Fruit fly (Drosophila melanogaster) whole organism: ENCODE results near the gene CG5131.
A peak's percentile ranks its signal among the peaks of the same experiment; 100 is the strongest.

Source experiments
- CG8478 ChIP-seq: fragments of >200 bp; optimal IDR thresholded peaks from 2 replicates; lab custom pipeline; 2018; ENCODE audit warnings: inconsistent platforms
- Dll ChIP-seq: fragments of >200 bp; optimal IDR thresholded peaks from 2 replicates; lab custom pipeline; 2017
- EcR ChIP-seq, 2 experiments: fragments of >200 bp; optimal IDR thresholded peaks; 2 replicates each; lab custom pipeline; 2017; ENCODE audit warnings: missing biosample characterization in 2 of 2, missing genetic modification characterization in 2 of 2, missing genetic modification reagents in 2 of 2
- pan ChIP-seq: fragments of >200 bp; optimal IDR thresholded peaks from 2 replicates; lab custom pipeline; 2017
- psq ChIP-seq: fragments of >200 bp; optimal IDR thresholded peaks from 2 replicates; lab custom pipeline; 2017
- usp ChIP-seq: fragments of >200 bp; optimal IDR thresholded peaks from 2 replicates; lab custom pipeline; 2017; ENCODE audit warnings: missing biosample characterization, missing genetic modification characterization, mixed read lengths

CG5131 gene

dm6 chr2L:17495759-17496158 is 11.5 kb downstream of the CG5131 start:
- TF ChIP-seq CG8478 (lab: Kevin White, UChicago) (no peak), Dll (lab: Kevin White, UChicago) (no peak), usp (GFP tag; lab: Kevin White, UChicago) (no peak), EcR (GFP tag; optimal IDR thresholded peaks at IDR 0.05; lab: Kevin White, UChicago) (no peak), pan (lab: Kevin White, UChicago) (no peak), psq (lab: Kevin White, UChicago) (no peak)

dm6 chr2L:17497108-17497507 is 12.8 kb downstream of the CG5131 start, which contains the start of gene qua:
Gene qua (minus strand): TSS chr2L:17497208.
- TF ChIP-seq usp (GFP tag; lab: Kevin White, UChicago) (no peak), CG8478 (lab: Kevin White, UChicago) (no peak), Dll (lab: Kevin White, UChicago) (no peak), pan (lab: Kevin White, UChicago) (peak; percentile 47), EcR (GFP tag; optimal IDR thresholded peaks at IDR 0.05; lab: Kevin White, UChicago) (no peak), psq (lab: Kevin White, UChicago) (no peak)

- TF ChIP-seq usp (GFP tag; lab: Kevin White, UChicago), result no peak
- no peak for TF ChIP-seq EcR (GFP tag; optimal IDR thresholded peaks at IDR 0.05; lab: Kevin White, UChicago)
- no peak for TF ChIP-seq Dll (lab: Kevin White, UChicago)
- no peak for TF ChIP-seq CG8478 (lab: Kevin White, UChicago)
- no peak for TF ChIP-seq psq (lab: Kevin White, UChicago)
- TF ChIP-seq pan (lab: Kevin White, UChicago), result no peak
Measured at dm6 chr2L:17498721-17499120, 14.4 kb downstream of the CG5131 start, which contains the start of gene CG15142. Gene CG15142 (minus strand): TSS chr2L:17498821.

dm6 chr2L:17500946-17501451 is 16.7 kb downstream of the CG5131 start, which contains the start of the genes mEFTs and Dhc36C:
Gene mEFTs (minus strand): TSS chr2L:17501106.
Gene Dhc36C (plus strand): TSS chr2L:17501401.
- no peak for TF ChIP-seq EcR (GFP tag; optimal IDR thresholded peaks at IDR 0.05; lab: Kevin White, UChicago)
- no peak for TF ChIP-seq Dll (lab: Kevin White, UChicago)
- TF ChIP-seq pan (lab: Kevin White, UChicago), result no peak
- no peak for TF ChIP-seq psq (lab: Kevin White, UChicago)
- no peak for TF ChIP-seq CG8478 (lab: Kevin White, UChicago)
- no peak for TF ChIP-seq usp (GFP tag; lab: Kevin White, UChicago)

- no peak for TF ChIP-seq EcR (GFP tag; optimal IDR thresholded peaks at IDR 0.05; lab: Kevin White, UChicago)
- no peak for TF ChIP-seq usp (GFP tag; lab: Kevin White, UChicago)
- TF ChIP-seq psq (lab: Kevin White, UChicago), result no peak
- no peak for TF ChIP-seq CG8478 (lab: Kevin White, UChicago)
- TF ChIP-seq Dll (lab: Kevin White, UChicago), result no peak
- no peak for TF ChIP-seq pan (lab: Kevin White, UChicago)
Measured at dm6 chr2L:17514090-17514715, 29.9 kb downstream of the CG5131 start.

dm6 chr2L:17524449-17524848 is 40.1 kb downstream of the CG5131 start, which contains the start of gene CG15143:
Gene CG15143 (minus strand): TSS chr2L:17524549.
- TF ChIP-seq EcR (GFP tag; optimal IDR thresholded peaks at IDR 0.05; lab: Kevin White, UChicago), result no peak
- no peak for TF ChIP-seq psq (lab: Kevin White, UChicago)
- no peak for TF ChIP-seq CG8478 (lab: Kevin White, UChicago)
- TF ChIP-seq Dll (lab: Kevin White, UChicago), result no peak
- TF ChIP-seq pan (lab: Kevin White, UChicago), result no peak

dm6 chr2L:17529022-17529421 is 44.7 kb downstream of the CG5131 start, which contains the start of gene CG15144:
Gene CG15144 (minus strand): TSS chr2L:17529122.
- TF ChIP-seq EcR (GFP tag; optimal IDR thresholded peaks at IDR 0.05; lab: Kevin White, UChicago), result no peak
- TF ChIP-seq usp (GFP tag; lab: Kevin White, UChicago), result no peak
- TF ChIP-seq psq (lab: Kevin White, UChicago), result no peak
- TF ChIP-seq CG8478 (lab: Kevin White, UChicago), result no peak
- TF ChIP-seq pan (lab: Kevin White, UChicago), result no peak
- TF ChIP-seq Dll (lab: Kevin White, UChicago), result no peak

- no peak for TF ChIP-seq EcR (GFP tag; optimal IDR thresholded peaks at IDR 0.05; lab: Kevin White, UChicago)
Measured at dm6 chr2L:17532134-17532533, 47.8 kb downstream of the CG5131 start, which contains the start of gene CG15145. Gene CG15145 (minus strand): TSS chr2L:17532234.

- TF ChIP-seq psq (lab: Kevin White, UChicago) (no peak), pan (lab: Kevin White, UChicago) (no peak), usp (GFP tag; lab: Kevin White, UChicago) (no peak), EcR (GFP tag; optimal IDR thresholded peaks at IDR 0.05; lab: Kevin White, UChicago) (no peak), Dll (lab: Kevin White, UChicago) (no peak), CG8478 (lab: Kevin White, UChicago) (no peak)
Measured at dm6 chr2L:17533794-17534193, 49.5 kb downstream of the CG5131 start.
